Fruit fly (Drosophila melanogaster): ENCODE data around the gene MED15.
A peak's percentile ranks its signal among the peaks of the same experiment; 100 is the strongest.

The MED15 gene

dm6 chr2L:475920-476319 lies 3.1 kb downstream of the MED15 start, which contains the start of gene ush:
ush (plus strand) TSS chr2L:476220.
- no peak for TF ChIP-seq CG17801 (GFP tag; optimal IDR thresholded peaks at IDR 0.05; ENCODE audit: partially characterized antibody)

dm6 chr2L:478173-478572 lies 5.4 kb downstream of the MED15 start:
- no peak for TF ChIP-seq CG17801 (GFP tag; optimal IDR thresholded peaks at IDR 0.05; ENCODE audit: partially characterized antibody)

- TF ChIP-seq CG17801 (GFP tag; optimal IDR thresholded peaks at IDR 0.05; ENCODE audit: partially characterized antibody): peak; percentile 88
Measured at dm6 chr2L:478749-479482, 6.1 kb downstream of the MED15 start.

dm6 chr2L:479483-480195 lies 6.8 kb downstream of the MED15 start, which contains the start of gene cbt:
cbt (minus strand) TSS chr2L:479688.
- peak; percentile 82 for TF ChIP-seq CG17801 (GFP tag; optimal IDR thresholded peaks at IDR 0.05; ENCODE audit: partially characterized antibody)

- no peak for TF ChIP-seq CG17801 (GFP tag; optimal IDR thresholded peaks at IDR 0.05; ENCODE audit: partially characterized antibody)
Measured at dm6 chr2L:480196-480511, 7.3 kb downstream of the MED15 start.

- peak; percentile 99 for TF ChIP-seq CG17801 (GFP tag; optimal IDR thresholded peaks at IDR 0.05; ENCODE audit: partially characterized antibody)
Measured at dm6 chr2L:480638-481399, 8.0 kb downstream of the MED15 start.

dm6 chr2L:481400-481756 lies 8.6 kb downstream of the MED15 start:
- no peak for TF ChIP-seq CG17801 (GFP tag; optimal IDR thresholded peaks at IDR 0.05; ENCODE audit: partially characterized antibody)

dm6 chr2L:481757-482450 lies 9.1 kb downstream of the MED15 start:
- TF ChIP-seq CG17801 (GFP tag; optimal IDR thresholded peaks at IDR 0.05; ENCODE audit: partially characterized antibody): no peak

dm6 chr2L:482451-482844 lies 9.6 kb downstream of the MED15 start:
- TF ChIP-seq CG17801 (GFP tag; optimal IDR thresholded peaks at IDR 0.05; ENCODE audit: partially characterized antibody): no peak

- no peak for TF ChIP-seq CG17801 (GFP tag; optimal IDR thresholded peaks at IDR 0.05; ENCODE audit: partially characterized antibody)
Measured at dm6 chr2L:483347-484280, 10.8 kb downstream of the MED15 start.

dm6 chr2L:484281-484943 lies 11.6 kb downstream of the MED15 start:
- no peak for TF ChIP-seq CG17801 (GFP tag; optimal IDR thresholded peaks at IDR 0.05; ENCODE audit: partially characterized antibody)

- TF ChIP-seq CG17801 (GFP tag; optimal IDR thresholded peaks at IDR 0.05; ENCODE audit: partially characterized antibody): no peak
Measured at dm6 chr2L:485127-485824, 12.5 kb downstream of the MED15 start.

dm6 chr2L:485825-486240 lies 13.0 kb downstream of the MED15 start:
- no peak for TF ChIP-seq CG17801 (GFP tag; optimal IDR thresholded peaks at IDR 0.05; ENCODE audit: partially characterized antibody)

All from ovary, adult (tissue).